Worm (Caenorhabditis elegans): ENCODE data around the gene best-3.

DNA sequence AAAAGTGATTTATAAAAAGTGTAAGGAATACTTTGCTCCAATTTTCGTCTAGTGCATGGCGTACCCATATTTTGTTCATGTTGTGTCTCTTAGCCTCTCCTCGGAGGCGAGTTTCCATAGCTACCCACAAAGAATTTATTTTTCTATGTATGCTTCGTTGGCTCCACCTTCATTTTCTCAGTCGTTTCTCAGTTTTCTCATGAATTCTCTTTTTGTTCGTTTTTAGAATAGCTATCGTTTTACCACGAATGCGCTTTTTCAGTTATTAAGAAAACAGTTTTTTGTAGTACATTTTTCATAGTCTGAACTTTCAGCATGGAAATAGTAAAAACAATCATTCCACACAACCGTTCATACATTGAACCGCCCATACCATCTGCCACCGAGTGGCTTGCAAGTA is 6.4 kb upstream of the best-3 start, which contains the start of gene osta-1:
- TF ChIP-seq snpc-4 (tag; optimal IDR thresholded peaks at IDR 0.05) (no peak), blmp-1 (tag; optimal IDR thresholded peaks at IDR 0.05) (no peak), M03D4.4 (tag; optimal IDR thresholded peaks at IDR 0.05) (no peak), unc-62 (GFP tag; optimal IDR thresholded peaks at IDR 0.05) (no peak), drap-1 (GFP tag; optimal IDR thresholded peaks at IDR 0.05) (no peak)
